Worm (Caenorhabditis elegans) whole organism, L1 larva: Measurements from ENCODE around the gene C17F4.11.

Experiments used
- ces-1 ChIP-seq: fragments of 150-350 bp; optimal IDR thresholded peaks from 2 replicates; lab custom pipeline; 2014; ENCODE audit warnings: missing biosample characterization, missing genetic modification reagents, missing genetic modification characterization
- lin-35 ChIP-seq, 2 experiments: fragments of 150-350 bp; optimal IDR thresholded peaks; 2 replicates each; lab custom pipeline; 2014; ENCODE audit warnings: missing biosample characterization in 2 of 2, missing genetic modification characterization in 2 of 2, missing genetic modification reagents in 2 of 2
- lsy-2 ChIP-seq, 2 experiments: fragments of 150-350 bp; optimal IDR thresholded peaks; 2 replicates each; lab custom pipeline; 2014; ENCODE audit warnings: missing biosample characterization in 2 of 2, missing genetic modification characterization in 2 of 2
- unc-62 ChIP-seq: fragments of 150-350 bp; optimal IDR thresholded peaks from 2 replicates; lab custom pipeline; 2014; ENCODE audit warnings: missing biosample characterization, missing genetic modification reagents, missing genetic modification characterization

DNA sequence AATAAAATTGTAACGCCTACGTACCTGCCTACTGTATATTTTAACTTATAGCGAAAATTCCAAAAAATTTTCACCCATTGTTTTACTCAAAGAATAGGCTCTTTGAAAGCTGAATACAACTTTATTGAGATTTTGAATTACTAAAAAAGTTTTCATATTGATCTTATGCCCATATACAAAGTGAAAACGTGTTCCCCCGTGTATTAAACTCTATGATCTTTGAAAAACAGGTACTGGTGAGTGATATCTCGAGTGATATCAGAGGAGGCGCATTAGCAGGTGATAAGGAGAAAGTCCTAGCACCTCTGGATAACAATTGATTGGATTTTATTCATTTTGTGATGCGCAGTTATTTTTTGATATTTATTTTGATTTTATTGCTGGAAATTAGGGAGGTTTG lies 2.9 kb downstream of the C17F4.11 start, which contains the start of gene C17F4.3:
- TF ChIP-seq lin-35 (GFP tag; optimal IDR thresholded peaks at IDR 0.05; lab: Kevin White, UChicago): no peak
- no peak for TF ChIP-seq unc-62
- no peak for TF ChIP-seq lsy-2 (tag; optimal IDR thresholded peaks at IDR 0.05; lab: Kevin White, UChicago)
- TF ChIP-seq ces-1 (GFP tag; lab: Kevin White, UChicago): no peak
